Fruit fly (Drosophila melanogaster) whole organism, embryonic: ENCODE measurements around the gene CG43179.

Experiments
- Abd-B ChIP-seq: fragments of 200-800 bp; sonication (Bioruptor generic); optimal IDR thresholded peaks from 2 replicates; lab custom pipeline; 2018; ENCODE audit warnings: missing biosample characterization, mild to moderate bottlenecking, missing genetic modification characterization, moderate library complexity
- Ada2b ChIP-seq: fragments of 200-800 bp; sonication (Bioruptor generic); IDR thresholded peaks from 2 replicates; pipeline ENCODE4 v1.3.6; 2022; ENCODE audit warnings: missing biosample characterization, missing genetic modification characterization
- Atf-2 ChIP-seq: fragments of 200-800 bp; sonication (Bioruptor generic); optimal IDR thresholded peaks from 2 replicates; lab custom pipeline; 2016; ENCODE audit warnings: missing biosample characterization, missing genetic modification characterization
- Bteb2 ChIP-seq: fragments of 200-800 bp; sonication (Bioruptor generic); optimal IDR thresholded peaks from 2 replicates; lab custom pipeline; 2016; ENCODE audit warnings: missing biosample characterization, missing genetic modification characterization
- CG10321 ChIP-seq: fragments of 200-800 bp; sonication (Bioruptor generic); IDR thresholded peaks from 2 replicates; pipeline ENCODE4 v1.3.6; 2022; ENCODE audit warnings: missing biosample characterization, missing genetic modification characterization
- CG11085 ChIP-seq: fragments of 200-800 bp; sonication (Bioruptor generic); IDR thresholded peaks from 2 replicates; pipeline ENCODE4 v1.3.6; 2022; ENCODE audit warnings: missing biosample characterization, missing genetic modification characterization
- CG12155 ChIP-seq: fragments of 200-800 bp; sonication (Bioruptor generic); optimal IDR thresholded peaks from 3 replicates; lab custom pipeline; 2016; ENCODE audit warnings: missing biosample characterization, missing genetic modification characterization
- CG12219 ChIP-seq: fragments of 200-800 bp; sonication (Bioruptor generic); optimal IDR thresholded peaks from 3 replicates; lab custom pipeline; 2018; ENCODE audit warnings: missing biosample characterization, mild to moderate bottlenecking, missing genetic modification characterization
- CG12236 ChIP-seq: fragments of 200-800 bp; sonication (Bioruptor generic); optimal IDR thresholded peaks from 2 replicates; lab custom pipeline; 2016; ENCODE audit warnings: missing biosample characterization, missing genetic modification characterization
- CG13296 ChIP-seq: fragments of 200-800 bp; sonication (Bioruptor generic); optimal IDR thresholded peaks from 3 replicates; lab custom pipeline; 2018; ENCODE audit warnings: missing biosample characterization, mild to moderate bottlenecking, missing genetic modification characterization
- CG13424 ChIP-seq: fragments of 200-800 bp; sonication (Bioruptor generic); optimal IDR thresholded peaks from 2 replicates; lab custom pipeline; 2019; ENCODE audit warnings: missing biosample characterization, mild to moderate bottlenecking, missing genetic modification characterization, moderate library complexity
- CG13624 ChIP-seq: fragments of 200-800 bp; sonication (Bioruptor generic); optimal IDR thresholded peaks from 2 replicates; lab custom pipeline; 2016; ENCODE audit warnings: missing biosample characterization, missing genetic modification characterization
- CG1529 ChIP-seq: fragments of 200-800 bp; sonication (Bioruptor generic); optimal IDR thresholded peaks from 3 replicates; lab custom pipeline; 2018; ENCODE audit warnings: missing biosample characterization, missing genetic modification characterization
- CG17361 ChIP-seq: fragments of 200-800 bp; sonication (Bioruptor generic); IDR thresholded peaks from 3 replicates; pipeline ENCODE4 v1.3.6; 2022; ENCODE audit warnings: missing biosample characterization, missing genetic modification characterization
- CG17385 ChIP-seq: fragments of 200-800 bp; sonication (Bioruptor generic); optimal IDR thresholded peaks from 3 replicates; lab custom pipeline; 2018; ENCODE audit warnings: missing biosample characterization, mild to moderate bottlenecking, missing genetic modification characterization
- CG17802 ChIP-seq: fragments of 200-800 bp; sonication (Bioruptor generic); optimal IDR thresholded peaks from 2 replicates; lab custom pipeline; 2018; ENCODE audit warnings: missing biosample characterization, mild to moderate bottlenecking, missing genetic modification characterization, moderate library complexity
- CG17829 ChIP-seq: fragments of 200-800 bp; optimal IDR thresholded peaks from 2 replicates; lab custom pipeline; 2019; ENCODE audit warnings: missing biosample characterization, mild to moderate bottlenecking, missing genetic modification characterization, moderate library complexity
- CG17912 ChIP-seq: fragments of 200-800 bp; sonication (Bioruptor generic); optimal IDR thresholded peaks from 2 replicates; lab custom pipeline; 2018; ENCODE audit warnings: missing biosample characterization, mild to moderate bottlenecking, missing genetic modification characterization
- CG2120 ChIP-seq: fragments of 200-800 bp; sonication (Bioruptor generic); optimal IDR thresholded peaks from 3 replicates; lab custom pipeline; 2016; ENCODE audit warnings: missing biosample characterization, missing genetic modification characterization
- CG31224 ChIP-seq: fragments of 200-800 bp; sonication (Bioruptor generic); IDR thresholded peaks from 2 replicates; pipeline ENCODE4 v1.3.6; 2022; ENCODE audit warnings: missing biosample characterization, missing genetic modification characterization
- CG3995 ChIP-seq: fragments of 200-800 bp; sonication (Bioruptor generic); optimal IDR thresholded peaks from 3 replicates; lab custom pipeline; 2016; ENCODE audit warnings: missing biosample characterization, missing genetic modification characterization
- CG6254 ChIP-seq: fragments of 200-800 bp; sonication (Bioruptor generic); optimal IDR thresholded peaks from 3 replicates; lab custom pipeline; 2017; ENCODE audit warnings: mild to moderate bottlenecking, missing biosample characterization, missing genetic modification reagents, missing genetic modification characterization
- CG6854 ChIP-seq: fragments of 200-800 bp; sonication (Bioruptor generic); optimal IDR thresholded peaks from 3 replicates; lab custom pipeline; 2017; ENCODE audit warnings: missing biosample characterization, mild to moderate bottlenecking, missing genetic modification characterization
- CG8290 ChIP-seq, 3 experiments: fragments of 200-800 bp; sonication (Bioruptor generic); optimal IDR thresholded peaks; 2 replicates each; lab custom pipeline; 2016 to 2019; ENCODE audit warnings: missing biosample characterization in 3 of 3, missing genetic modification characterization in 3 of 3, mild to moderate bottlenecking in 2 of 3, moderate library complexity in 1 of 3
- CG9817 ChIP-seq: fragments of 200-800 bp; sonication (Bioruptor generic); optimal IDR thresholded peaks from 2 replicates; lab custom pipeline; 2018; ENCODE audit warnings: missing biosample characterization, mild to moderate bottlenecking, missing genetic modification characterization, moderate library complexity
- Dfd ChIP-seq, 2 experiments: fragments of >200 bp; optimal IDR thresholded peaks; 2 replicates each; lab custom pipeline; 2017; ENCODE audit warnings: missing biosample characterization in 2 of 2, missing genetic modification characterization in 2 of 2
- E2f1 ChIP-seq: fragments of 200-800 bp; sonication (Bioruptor generic); IDR thresholded peaks from 2 replicates; pipeline ENCODE4 v1.3.6; 2022; ENCODE audit warnings: missing biosample characterization, missing genetic modification characterization
- GATAe ChIP-seq: fragments of 200-800 bp; sonication (Bioruptor generic); conservative IDR thresholded peaks from 2 replicates; pipeline ENCODE4 v1.3.6; 2022; ENCODE audit warnings: missing biosample characterization, missing genetic modification characterization
- HLHmδ ChIP-seq: fragments of 200-800 bp; sonication (Bioruptor generic); optimal IDR thresholded peaks from 2 replicates; lab custom pipeline; 2018; ENCODE audit warnings: missing biosample characterization, mild to moderate bottlenecking, missing genetic modification characterization, moderate library complexity
- Hmr ChIP-seq: fragments of 200-800 bp; sonication (Bioruptor generic); optimal IDR thresholded peaks from 3 replicates; lab custom pipeline; 2017; ENCODE audit warnings: mild to moderate bottlenecking, missing biosample characterization, missing genetic modification reagents, missing genetic modification characterization
- Hmx ChIP-seq: fragments of 200-800 bp; sonication (Bioruptor generic); optimal IDR thresholded peaks from 2 replicates; lab custom pipeline; 2016; ENCODE audit warnings: missing biosample characterization, missing genetic modification characterization
- Kr ChIP-seq: fragments of 200-800 bp; sonication (Bioruptor generic); optimal IDR thresholded peaks from 2 replicates; lab custom pipeline; 2017; ENCODE audit warnings: missing biosample characterization, mild to moderate bottlenecking, missing genetic modification characterization
- NC2β ChIP-seq: fragments of 200-800 bp; sonication (Bioruptor generic); optimal IDR thresholded peaks from 2 replicates; lab custom pipeline; 2016; ENCODE audit warnings: missing biosample characterization, missing genetic modification characterization
- al ChIP-seq: fragments of 200-800 bp; sonication (Bioruptor generic); IDR thresholded peaks from 2 replicates; pipeline ENCODE4 v1.3.6; 2022; ENCODE audit warnings: missing biosample characterization, missing genetic modification characterization
- eve ChIP-seq, 2 experiments: fragments of >200 bp; optimal IDR thresholded peaks; 2 replicates each; lab custom pipeline; 2017; ENCODE audit warnings: missing biosample characterization in 2 of 2, missing genetic modification characterization in 2 of 2
- fd64A ChIP-seq: fragments of 200-800 bp; sonication (Bioruptor generic); optimal IDR thresholded peaks from 3 replicates; lab custom pipeline; 2018; ENCODE audit warnings: missing biosample characterization, mild to moderate bottlenecking, missing genetic modification characterization
- grau ChIP-seq: fragments of 200-800 bp; optimal IDR thresholded peaks from 3 replicates; lab custom pipeline; 2019; ENCODE audit warnings: missing biosample characterization, mild to moderate bottlenecking, missing genetic modification characterization, moderate library complexity
- insv ChIP-seq, 2 experiments: fragments of 200-800 bp; sonication (Bioruptor generic); optimal IDR thresholded peaks; 3 replicates each; lab custom pipeline; 2016 to 2018; ENCODE audit warnings: missing biosample characterization in 2 of 2, missing genetic modification characterization in 2 of 2
- jing ChIP-seq: fragments of 200-800 bp; sonication (Bioruptor generic); optimal IDR thresholded peaks from 2 replicates; lab custom pipeline; 2018; ENCODE audit warnings: missing biosample characterization, mild to moderate bottlenecking, missing genetic modification characterization
- kah ChIP-seq: fragments of 200-800 bp; sonication (Bioruptor generic); optimal IDR thresholded peaks from 2 replicates; lab custom pipeline; 2018; ENCODE audit warnings: missing biosample characterization, mild to moderate bottlenecking, missing genetic modification characterization
- lab ChIP-seq: fragments of 200-800 bp; sonication (Bioruptor generic); optimal IDR thresholded peaks from 3 replicates; lab custom pipeline; 2017; ENCODE audit warnings: missing biosample characterization, missing genetic modification characterization, mild to moderate bottlenecking, moderate library complexity, missing genetic modification reagents
- org-1 ChIP-seq: fragments of 200-800 bp; sonication (Bioruptor generic); optimal IDR thresholded peaks from 2 replicates; lab custom pipeline; 2017; ENCODE audit warnings: missing biosample characterization, missing genetic modification characterization
- pb ChIP-seq: fragments of 200-800 bp; sonication (Bioruptor generic); optimal IDR thresholded peaks from 3 replicates; lab custom pipeline; 2016; ENCODE audit warnings: missing biosample characterization, missing genetic modification characterization
- peb ChIP-seq: fragments of 200-800 bp; sonication (Bioruptor generic); IDR thresholded peaks from 2 replicates; pipeline ENCODE4 v1.3.6; 2022; ENCODE audit warnings: missing biosample characterization, missing genetic modification characterization
- schlank ChIP-seq: fragments of 200-800 bp; sonication (Bioruptor generic); optimal IDR thresholded peaks from 2 replicates; lab custom pipeline; 2018; ENCODE audit warnings: missing biosample characterization, mild to moderate bottlenecking, missing genetic modification characterization
- sim ChIP-seq: fragments of 200-800 bp; sonication (Bioruptor generic); IDR thresholded peaks from 2 replicates; pipeline ENCODE4 v1.3.6; 2022; ENCODE audit warnings: missing biosample characterization, missing genetic modification characterization
- ssp ChIP-seq: fragments of 200-800 bp; sonication (Bioruptor generic); IDR thresholded peaks from 2 replicates; pipeline ENCODE4 v1.3.6; 2022; ENCODE audit warnings: missing biosample characterization, missing genetic modification characterization
- tgo ChIP-seq: fragments of 200-800 bp; sonication (Bioruptor generic); IDR thresholded peaks from 3 replicates; pipeline ENCODE4 v1.3.6; 2022; ENCODE audit warnings: missing biosample characterization, missing genetic modification characterization
- wdn ChIP-seq: fragments of 200-800 bp; sonication (Bioruptor generic); IDR thresholded peaks from 2 replicates; pipeline ENCODE4 v1.3.6; 2022; ENCODE audit warnings: missing biosample characterization, missing genetic modification characterization

CG43179 gene

dm6 chr3R:14288669-14289383 is 32.9 kb downstream of the CG43179 start, which contains the start of gene red (continued):
- no peak for TF ChIP-seq ssp (GFP tag; lab: Robert Waterston, UW)
- TF ChIP-seq CG31224 (GFP tag; lab: Robert Waterston, UW): peak; percentile 63
- peak; percentile 70 for TF ChIP-seq CG12155 (GFP tag; lab: Kevin White, UChicago)
- peak; percentile 58 for TF ChIP-seq CG17829 (tag; lab: Kevin White, UChicago)
- TF ChIP-seq Hmx (GFP tag; lab: Kevin White, UChicago): no peak
- peak; percentile 91 for TF ChIP-seq lab (GFP tag; lab: Kevin White, UChicago)
- TF ChIP-seq CG17361: peak; percentile 81
- TF ChIP-seq CG11085 (GFP tag; lab: Robert Waterston, UW): 0 out of 2 replicates have a peak, but pooled peaks have one; percentile 38
- TF ChIP-seq fd64A (GFP tag; lab: Kevin White, UChicago): peak; percentile 45
- no peak for TF ChIP-seq CG10321
- TF ChIP-seq Abd-B (GFP tag; lab: Kevin White, UChicago): peak; percentile 54
- TF ChIP-seq pb: no peak
- peak; percentile 77 for TF ChIP-seq CG17385
- TF ChIP-seq sim (GFP tag; lab: Robert Waterston, UW): no peak
- peak; percentile 60 for TF ChIP-seq E2f1 (GFP tag; lab: Robert Waterston, UW)
- peak; percentile 49 for TF ChIP-seq al
- peak; percentile 51 for TF ChIP-seq Bteb2
- TF ChIP-seq CG3995 (GFP tag; lab: Kevin White, UChicago): peak; percentile 83
- TF ChIP-seq peb (GFP tag; lab: Robert Waterston, UW): 0 out of 2 replicates have a peak, but pooled peaks have one; percentile 30
- no peak for TF ChIP-seq insv (GFP tag; optimal IDR thresholded peaks at IDR 0.05; lab: Kevin White, UChicago)
- peak; percentile 74; the same call in 2 of the 3 replicates for TF ChIP-seq tgo (GFP tag; lab: Robert Waterston, UW)
- peak; percentile 77; the same call in 1 of the 2 replicates for TF ChIP-seq wdn (GFP tag; lab: Robert Waterston, UW)
- peak; percentile 67 for TF ChIP-seq CG9817
- peak in 1 of 2 experiments; percentile 89 for TF ChIP-seq eve (GFP tag; optimal IDR thresholded peaks at IDR 0.05; lab: Kevin White, UChicago)
- TF ChIP-seq GATAe (GFP tag; lab: Robert Waterston, UW): peak; percentile 52
- peak; percentile 23 for TF ChIP-seq jing (GFP tag; lab: Kevin White, UChicago)
- TF ChIP-seq CG6254 (GFP tag; lab: Kevin White, UChicago): peak; percentile 45
- TF ChIP-seq CG13296: peak; percentile 65
- peak; percentile 58 for TF ChIP-seq CG12219 (GFP tag; lab: Kevin White, UChicago)
- TF ChIP-seq CG17802 (tag; lab: Kevin White, UChicago): no peak
- peak; percentile 70 for TF ChIP-seq Hmr
- TF ChIP-seq CG2120 (GFP tag; lab: Kevin White, UChicago): peak; percentile 89
- no peak for TF ChIP-seq NC2β (GFP tag; lab: Kevin White, UChicago)
- TF ChIP-seq CG13624 (GFP tag; lab: Kevin White, UChicago): peak; percentile 31
- no peak for TF ChIP-seq Dfd (GFP tag; optimal IDR thresholded peaks at IDR 0.05; lab: Kevin White, UChicago)
- TF ChIP-seq Ada2b (GFP tag; lab: Robert Waterston, UW): peak; percentile 69
- TF ChIP-seq HLHmδ (GFP tag; lab: Kevin White, UChicago): no peak
- TF ChIP-seq CG17912 (GFP tag; lab: Kevin White, UChicago): no peak
- TF ChIP-seq CG6854 (GFP tag; lab: Kevin White, UChicago): peak; percentile 62
- TF ChIP-seq Atf-2: peak; percentile 14
- TF ChIP-seq CG1529: peak; percentile 63
- TF ChIP-seq Kr (GFP tag; lab: Kevin White, UChicago): no peak
- TF ChIP-seq schlank (tag; lab: Kevin White, UChicago): peak; percentile 36
- TF ChIP-seq CG8290 (GFP tag; optimal IDR thresholded peaks at IDR 0.05; lab: Kevin White, UChicago): peak; percentile 29
- TF ChIP-seq CG8290 (tag; optimal IDR thresholded peaks at IDR 0.05; lab: Kevin White, UChicago): peak in 1 of 2 experiments; percentile 67
- peak; percentile 48 for TF ChIP-seq org-1
- peak; percentile 95 for TF ChIP-seq grau (tag; lab: Kevin White, UChicago)
- peak; percentile 81 for TF ChIP-seq CG13424 (tag; lab: Kevin White, UChicago)
- TF ChIP-seq kah: no peak
- no peak for TF ChIP-seq CG12236 (GFP tag; lab: Kevin White, UChicago)
